Worm (Caenorhabditis elegans) whole organism, dauer: ENCODE data around the gene nhr-115.
"Not testable (repeated sequence)": the region's sequence is repeated elsewhere in the genome, so short reads cannot be mapped to it uniquely, and the experiment has no call there.

ENCODE experiments used
- unc-62 ChIP-seq: sonication (generic microtip); optimal IDR thresholded peaks from 2 replicates; lab custom pipeline; 2017; ENCODE audit warnings: missing biosample characterization, missing genetic modification reagents, missing genetic modification characterization

nhr-115 gene

DNA sequence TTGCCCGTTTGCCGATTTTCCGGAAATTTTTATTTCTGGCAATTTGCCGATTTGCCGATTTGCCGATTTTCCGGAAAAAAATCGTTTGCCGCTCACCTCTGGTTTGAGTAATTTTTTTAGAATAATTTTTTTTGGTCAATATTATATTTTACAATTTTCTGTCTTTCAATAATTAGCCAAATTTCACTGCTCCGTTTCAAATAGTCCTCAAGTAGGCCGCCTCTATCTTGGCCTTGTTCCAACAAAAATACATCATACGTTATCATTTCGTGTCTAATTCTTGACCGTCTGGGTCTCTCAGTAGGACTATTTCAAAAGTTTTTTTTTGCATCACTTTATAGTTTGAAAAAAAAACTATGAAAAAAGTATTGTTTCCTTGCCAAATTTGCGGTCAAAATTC lies at the start of gene nhr-115:
nhr-115 (plus strand) TSS at position 301 of the 400 bp plus-strand sequence.
- TF ChIP-seq unc-62 (GFP tag; lab: Kevin White, UChicago) = no peak

DNA sequence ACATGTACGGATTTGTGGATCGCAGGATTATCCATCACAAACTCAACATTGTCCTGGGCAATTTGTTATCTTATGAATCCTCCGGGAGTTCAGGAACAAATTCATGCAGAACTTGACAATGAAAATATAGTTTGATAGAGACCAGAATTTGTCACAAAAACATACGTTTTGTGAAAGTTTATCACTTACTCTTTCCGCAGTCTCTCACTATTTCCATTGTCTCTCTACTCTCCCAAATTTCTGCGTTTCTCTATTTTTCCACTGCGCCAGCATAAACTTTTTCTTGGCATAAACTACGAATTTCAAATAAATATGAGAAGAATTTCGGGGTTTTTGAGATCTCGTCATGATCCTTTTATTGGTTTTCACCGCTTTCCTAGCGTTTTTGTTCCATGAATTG lies 49.7 kb upstream of the nhr-115 start, which contains the start of gene cyp-33C3:
cyp-33C3 (plus strand) TSS at position 149 of the 400 bp plus-strand sequence.
- no peak for TF ChIP-seq unc-62 (GFP tag; lab: Kevin White, UChicago)

DNA sequence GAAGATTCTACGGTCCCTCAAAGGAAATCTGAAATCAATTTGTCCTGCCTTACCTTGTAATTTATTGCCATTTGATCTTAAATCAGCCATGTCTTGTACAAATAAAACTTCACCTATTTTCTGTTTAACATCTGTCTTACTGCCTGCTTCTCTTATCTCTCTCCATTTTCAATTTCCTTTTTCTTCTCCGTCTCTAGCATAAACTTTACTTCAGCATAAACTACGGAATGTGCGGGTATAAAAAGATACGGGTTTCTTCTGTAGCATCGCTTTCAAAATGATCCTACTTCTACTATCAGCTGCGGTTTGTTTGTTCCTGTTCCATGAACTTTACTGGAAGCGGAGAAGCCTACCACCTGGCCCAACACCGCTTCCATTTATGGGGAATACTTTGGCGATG lies 47.6 kb upstream of the nhr-115 start, which contains the start of gene cyp-33C5:
cyp-33C5 (plus strand) TSS at position 254 of the 400 bp plus-strand sequence.
- TF ChIP-seq unc-62 (GFP tag; lab: Kevin White, UChicago) = no peak

DNA sequence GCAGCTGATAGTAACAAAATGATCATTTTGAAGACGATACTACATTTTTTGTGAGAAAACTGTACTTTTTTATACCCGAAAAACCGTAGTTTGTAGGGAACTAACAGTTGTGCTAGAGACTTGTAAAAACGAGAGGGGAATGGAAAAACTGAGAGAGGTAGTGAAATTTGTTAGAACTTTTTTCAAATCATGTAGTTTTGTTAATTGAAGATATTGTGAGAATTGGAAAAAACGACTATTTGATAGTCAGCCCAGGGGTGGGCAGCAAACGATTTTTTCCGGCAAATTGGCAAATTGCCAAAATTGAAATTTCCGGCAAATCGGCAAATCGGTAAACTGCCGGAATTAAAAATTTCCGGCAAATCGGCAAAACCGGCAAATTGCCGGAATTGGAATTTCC lies 43.0 kb upstream of the nhr-115 start, which contains the start of gene cyp-33C6:
cyp-33C6 (minus strand) TSS at position 101 of the 400 bp plus-strand sequence.
- no peak for TF ChIP-seq unc-62 (GFP tag; lab: Kevin White, UChicago)

DNA sequence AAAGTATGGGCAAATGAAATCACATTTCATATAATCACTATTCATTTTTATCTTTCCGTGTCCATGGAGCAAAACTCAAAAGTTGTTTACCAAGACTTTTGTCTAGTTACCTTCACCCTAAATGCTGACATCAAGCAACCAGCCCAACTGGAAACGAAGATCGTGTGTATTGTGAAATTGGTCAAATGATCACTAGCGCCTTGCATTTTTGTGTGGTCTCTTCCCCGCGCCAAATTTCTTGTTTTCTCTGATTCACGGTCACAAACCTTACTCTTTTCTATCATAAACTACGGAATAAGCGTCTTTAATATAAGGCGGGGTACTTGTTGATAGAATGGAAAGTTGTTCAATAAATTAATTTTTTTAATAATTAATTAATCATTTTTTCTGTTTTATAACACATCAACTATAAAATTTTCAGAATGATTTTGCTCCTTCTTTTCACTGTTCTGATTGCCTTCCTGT lies 42.2 kb upstream of the nhr-115 start, which contains the start of gene cyp-33C7:
cyp-33C7 (plus strand) TSS at position 415 of the 465 bp plus-strand sequence.
- TF ChIP-seq unc-62 (GFP tag; lab: Kevin White, UChicago) = no peak

DNA sequence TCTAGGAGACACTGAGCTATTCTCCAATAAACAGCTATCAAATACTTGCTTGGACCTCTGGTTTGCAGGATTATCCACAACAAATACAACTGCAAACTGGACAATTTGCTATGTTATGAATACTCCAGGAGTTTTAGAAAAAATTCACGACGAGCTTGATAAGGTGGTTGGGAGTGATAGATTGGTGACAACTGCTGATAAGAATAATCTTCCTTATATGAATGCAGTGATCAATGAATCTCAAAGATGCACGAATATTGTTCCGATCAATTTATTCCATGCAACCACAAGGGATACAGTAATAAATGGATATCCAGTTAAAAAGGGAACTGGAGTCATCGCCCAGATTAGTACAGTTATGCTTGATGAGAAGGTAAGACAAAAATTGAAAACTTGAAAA lies 40.6 kb upstream of the nhr-115 start:
- no peak for TF ChIP-seq unc-62 (GFP tag; lab: Kevin White, UChicago)

DNA sequence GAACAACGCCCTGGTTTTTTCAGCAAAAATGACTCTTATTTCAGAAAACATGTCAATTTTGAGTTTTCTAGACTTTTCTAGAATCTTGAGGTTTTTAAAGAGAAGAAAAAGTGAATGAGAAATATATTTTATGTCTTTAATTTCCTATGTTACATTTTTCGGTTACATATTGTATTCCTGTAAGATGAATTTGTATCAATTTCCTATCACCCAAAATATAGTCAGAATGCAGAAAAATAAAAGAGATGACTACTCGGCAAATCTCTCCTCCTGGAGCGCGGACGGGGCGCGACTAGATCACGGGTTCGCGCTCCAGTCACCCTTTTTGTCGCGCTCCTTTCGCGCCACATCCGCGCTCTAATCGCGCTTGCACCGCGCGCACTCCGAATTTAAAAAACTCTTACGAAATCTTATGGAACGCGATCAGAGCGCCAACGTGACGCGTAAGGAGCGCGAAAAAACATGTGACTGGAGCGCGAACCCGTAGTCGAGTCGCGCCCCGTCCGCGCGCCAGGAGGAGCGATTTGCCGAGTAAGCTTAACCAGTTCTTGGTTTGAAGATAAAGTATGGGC lies 37.7 kb upstream of the nhr-115 start, which contains the start of gene str-253:
str-253 (minus strand) TSS at position 51 of the 572 bp plus-strand sequence.
- TF ChIP-seq unc-62 (GFP tag; lab: Kevin White, UChicago) = no peak

DNA sequence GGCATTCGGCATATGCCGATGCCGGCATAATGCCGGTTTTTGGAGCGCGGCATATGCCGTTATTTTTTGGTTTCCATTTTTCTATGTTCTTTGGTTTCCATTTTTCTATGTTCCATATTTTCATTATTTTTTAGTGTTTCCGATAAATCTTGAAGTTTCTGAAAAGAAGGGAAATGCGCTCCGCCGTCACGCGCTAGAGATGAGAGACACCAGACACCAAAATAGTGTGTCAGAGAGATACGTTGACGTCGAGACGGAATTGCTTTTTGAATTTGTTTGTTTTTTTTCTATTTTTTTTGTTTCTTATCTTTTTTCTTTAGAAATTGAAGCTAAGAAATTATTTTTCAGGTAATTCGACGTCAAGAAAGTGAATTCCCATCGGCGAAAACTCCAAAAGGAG lies 37.1 kb upstream of the nhr-115 start, which contains the start of gene F41B5.1:
F41B5.1 (plus strand) TSS at position 343 of the 400 bp plus-strand sequence.
- TF ChIP-seq unc-62 (GFP tag; lab: Kevin White, UChicago) = not testable (repeated sequence)

DNA sequence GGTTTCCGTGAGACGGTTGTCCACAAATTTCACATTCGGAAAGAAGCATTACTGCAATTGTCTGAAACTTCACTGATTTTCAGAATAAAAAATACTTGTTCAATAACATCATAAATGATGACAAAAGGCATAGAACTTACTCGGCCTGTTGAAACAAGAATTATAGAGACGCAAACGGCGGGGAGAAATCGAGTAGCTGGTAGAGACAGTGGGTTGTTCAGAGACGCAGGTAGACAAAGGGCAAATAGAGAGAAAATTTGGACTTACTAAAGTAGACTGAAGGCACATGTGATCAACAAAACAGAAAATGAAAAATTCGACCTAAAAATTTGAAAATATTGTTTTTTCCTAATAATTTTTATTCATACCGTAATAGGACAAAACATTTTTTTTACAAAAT lies 32.6 kb upstream of the nhr-115 start, which contains the start of gene nhr-182:
nhr-182 (minus strand) TSS at position 178 of the 400 bp plus-strand sequence.
- TF ChIP-seq unc-62 (GFP tag; lab: Kevin White, UChicago) = no peak

DNA sequence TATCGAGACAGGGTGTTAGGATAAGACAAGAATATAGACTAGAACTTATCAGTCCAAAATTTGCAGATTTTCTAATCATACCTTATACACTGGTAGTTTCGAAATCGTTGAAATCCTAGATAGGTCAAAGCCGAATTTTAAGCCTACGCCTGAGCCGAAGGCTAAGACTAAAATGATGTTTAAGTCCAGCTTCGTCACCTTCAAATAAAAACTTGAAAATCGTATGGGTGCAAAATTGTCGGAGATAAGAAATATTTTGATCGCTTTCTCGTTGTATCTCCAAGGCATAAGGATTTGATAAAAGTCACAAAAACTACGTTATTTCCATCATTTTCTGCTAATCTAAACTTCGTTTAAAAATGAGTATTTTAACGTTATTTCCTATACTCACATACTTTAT lies 31.7 kb upstream of the nhr-115 start, which contains the start of gene F41B5.12:
F41B5.12 (plus strand) TSS at position 301 of the 400 bp plus-strand sequence.
- no peak for TF ChIP-seq unc-62 (GFP tag; lab: Kevin White, UChicago)

DNA sequence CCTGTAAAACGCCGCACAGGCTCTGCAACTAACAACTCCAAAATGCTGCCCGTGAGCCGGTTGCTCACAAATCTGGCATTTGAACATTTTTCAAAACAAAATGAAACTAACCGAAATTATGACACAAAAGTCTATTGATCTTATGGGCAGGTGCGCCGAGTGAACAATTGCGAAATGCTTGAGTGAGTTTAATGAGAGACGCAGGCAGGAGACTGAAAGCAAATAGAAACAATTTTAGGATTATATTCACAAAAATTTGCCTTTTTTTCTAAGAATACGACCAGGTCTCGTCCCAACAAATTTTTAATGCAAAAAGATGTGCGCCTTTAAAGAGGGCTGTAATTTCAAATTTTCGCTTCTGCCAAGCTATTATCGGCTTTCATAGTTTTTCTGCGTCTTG lies 27.9 kb upstream of the nhr-115 start, which contains the start of gene nhr-183:
nhr-183 (minus strand) TSS at position 180 of the 400 bp plus-strand sequence.
- no peak for TF ChIP-seq unc-62 (GFP tag; lab: Kevin White, UChicago)

DNA sequence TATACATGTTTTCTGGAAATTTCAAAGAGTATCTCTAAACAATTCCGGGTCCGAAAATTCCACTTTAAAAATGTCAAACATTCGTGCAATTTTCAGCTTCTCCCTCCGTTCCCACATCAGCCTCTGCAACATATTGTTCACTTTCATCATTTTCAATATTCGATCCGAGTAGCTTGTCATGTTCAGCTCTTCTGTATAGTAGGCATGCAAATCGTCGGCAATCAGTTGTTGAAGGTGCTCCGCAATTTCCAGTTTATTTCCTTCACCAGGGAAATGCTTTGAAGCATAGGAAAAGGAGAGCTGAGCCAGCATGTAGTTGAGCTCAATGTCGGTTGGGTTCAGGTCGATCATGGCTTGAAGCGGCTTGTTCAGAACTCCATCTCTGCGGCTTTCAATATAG lies 27.4 kb upstream of the nhr-115 start:
- no peak for TF ChIP-seq unc-62 (GFP tag; lab: Kevin White, UChicago)

DNA sequence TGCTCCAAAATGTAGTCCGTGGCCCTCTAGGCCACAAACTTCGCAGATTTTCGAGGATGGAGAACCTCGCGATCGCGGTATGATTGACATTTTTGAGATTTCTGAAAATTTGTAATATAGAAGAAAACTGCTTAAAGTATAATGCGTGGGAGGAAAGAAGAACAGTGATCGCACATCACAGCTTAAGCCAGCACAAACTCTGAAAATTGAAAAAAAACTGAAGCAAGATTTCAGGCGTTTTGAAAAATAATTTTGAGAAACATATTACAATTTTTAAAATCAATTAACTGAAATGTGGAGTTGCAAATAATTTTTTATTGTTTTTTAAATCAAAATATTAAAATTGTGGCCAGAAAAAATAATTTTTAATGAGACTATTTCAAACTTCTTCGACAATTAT lies 25.4 kb upstream of the nhr-115 start, which contains the start of gene nhr-275:
nhr-275 (minus strand) TSS at position 101 of the 400 bp plus-strand sequence.
- TF ChIP-seq unc-62 (GFP tag; lab: Kevin White, UChicago) = no peak

DNA sequence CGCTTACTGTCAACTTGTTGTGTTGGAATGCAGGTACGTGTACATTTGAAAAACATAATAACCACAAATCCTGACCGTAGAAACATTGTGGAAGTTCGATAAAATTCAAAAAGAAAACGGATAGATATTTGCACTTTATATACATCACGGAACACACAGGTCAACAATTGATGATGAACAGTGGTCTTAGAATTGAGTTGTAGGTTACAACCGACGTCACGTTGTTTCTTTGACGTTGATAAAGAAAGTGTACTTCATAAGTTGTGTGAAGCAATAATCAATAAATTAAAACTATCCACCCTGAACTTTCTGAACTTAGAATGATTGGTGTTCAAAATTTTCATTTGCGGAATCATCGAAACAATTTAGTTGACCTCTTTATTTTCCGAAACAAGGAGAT lies 20.6 kb upstream of the nhr-115 start, which contains the start of gene Y5H2A.1:
Y5H2A.1 (minus strand) TSS at position 101 of the 400 bp plus-strand sequence.
- TF ChIP-seq unc-62 (GFP tag; lab: Kevin White, UChicago) = no peak

DNA sequence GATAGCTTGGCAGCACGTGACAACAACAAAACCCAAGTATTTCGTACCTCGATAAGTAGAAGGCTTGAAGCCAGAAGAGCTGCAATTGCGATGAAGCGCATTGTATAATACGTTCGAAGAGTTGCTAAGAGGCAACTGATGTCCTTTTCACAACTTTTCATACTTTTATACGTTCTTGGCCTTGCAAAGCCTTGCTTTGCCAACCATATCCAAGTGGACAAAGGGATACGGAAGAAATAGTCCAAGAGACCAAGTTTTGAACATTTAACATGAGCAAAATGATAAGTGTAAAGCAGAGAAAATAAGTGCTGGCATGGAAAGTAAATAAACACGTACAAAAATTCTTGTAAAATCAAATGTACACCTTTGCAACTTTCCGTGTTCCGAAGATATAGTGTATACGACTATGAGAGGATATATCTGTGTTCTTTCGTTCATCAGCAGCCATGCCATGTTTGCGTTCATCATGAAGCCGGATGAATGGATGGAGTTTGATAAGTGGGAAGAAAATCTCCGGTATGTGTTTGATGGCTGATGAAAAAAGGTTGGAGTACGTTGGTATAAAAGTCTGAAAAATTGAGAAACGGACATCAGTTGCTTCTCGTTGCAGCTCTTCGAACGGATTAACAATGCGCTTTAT lies 18.0 kb upstream of the nhr-115 start, which contains the start of the genes Y5H2A.4 and abu-4:
Y5H2A.4 (minus strand) TSS at position 101 of the 640 bp plus-strand sequence.
abu-4 (plus strand) TSS at position 590 of the 640 bp plus-strand sequence.
- TF ChIP-seq unc-62 (GFP tag; lab: Kevin White, UChicago) = no peak

DNA sequence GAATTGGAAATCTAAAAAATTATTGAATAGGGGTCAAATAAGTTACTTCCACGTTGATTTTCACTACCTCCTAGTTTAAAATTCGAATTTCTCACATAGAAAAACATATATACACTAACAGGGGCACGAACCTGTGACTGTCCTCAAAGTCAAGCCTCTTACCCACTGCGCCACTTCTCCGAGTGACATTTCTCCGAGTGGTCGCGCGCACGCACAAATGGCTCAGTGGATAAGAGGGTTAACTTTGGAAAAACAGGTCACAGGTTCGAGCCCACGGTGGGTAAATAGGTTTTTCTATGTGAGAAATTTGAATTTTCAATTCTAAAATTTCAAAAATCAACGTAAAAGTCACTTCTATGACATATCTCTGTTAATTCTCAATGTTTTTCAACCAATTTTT lies 15.1 kb upstream of the nhr-115 start:
- no peak for TF ChIP-seq unc-62 (GFP tag; lab: Kevin White, UChicago)
